Fruit fly (Drosophila melanogaster): ENCODE data around the gene CG33303.
A peak's percentile ranks its signal among the peaks of the same experiment; 100 is the strongest.

The CG33303 gene

dm6 chr2L:10331066-10331847 is 44.3 kb downstream of the CG33303 start, which contains the start of the genes Schip1 and Cox10 (continued):
- TF ChIP-seq CG15269 (tag; optimal IDR thresholded peaks at IDR 0.05) (no peak), da (GFP tag; optimal IDR thresholded peaks at IDR 0.05) (no peak), CG4730 (GFP tag; IDR thresholded peaks at IDR 0.05) (no peak), CG14965 (GFP tag; optimal IDR thresholded peaks at IDR 0.05; ENCODE audit: borderline replicate concordance) (no peak), ewg (GFP tag; optimal IDR thresholded peaks at IDR 0.05) (peak; percentile 87), lola (GFP tag; optimal IDR thresholded peaks at IDR 0.05) (peak in 1 of 3 experiments; percentile 22), CG9817 (tag; optimal IDR thresholded peaks at IDR 0.05) (no peak), Usf (GFP tag; optimal IDR thresholded peaks at IDR 0.05) (no peak), CG8944 (GFP tag; optimal IDR thresholded peaks at IDR 0.05) (no peak), CG14441 (GFP tag; IDR thresholded peaks at IDR 0.05) (no peak), Hey (tag; optimal IDR thresholded peaks at IDR 0.05) (no peak), CG15479 (GFP tag; optimal IDR thresholded peaks at IDR 0.05) (no peak), CG17568 (GFP tag; optimal IDR thresholded peaks at IDR 0.05) (no peak), her (GFP tag; optimal IDR thresholded peaks at IDR 0.05) (no peak), CG8924 (tag; optimal IDR thresholded peaks at IDR 0.05) (peak; percentile 70), zen (tag; optimal IDR thresholded peaks at IDR 0.05) (no peak), oc (tag; optimal IDR thresholded peaks at IDR 0.05) (no peak), hkb (optimal IDR thresholded peaks at IDR 0.05) (no peak), hkb (GFP tag; IDR thresholded peaks at IDR 0.05) (no peak), pho (GFP tag; optimal IDR thresholded peaks at IDR 0.05) (no peak), GATAe (GFP tag; conservative IDR thresholded peaks at IDR 0.05) (no peak), stwl (tag; optimal IDR thresholded peaks at IDR 0.05) (peak; percentile 21), aop (GFP tag; IDR thresholded peaks at IDR 0.05) (no peak), zfh1 (GFP tag; IDR thresholded peaks at IDR 0.05) (no peak), Gug (GFP tag; IDR thresholded peaks at IDR 0.05) (no peak), z (GFP tag; IDR thresholded peaks at IDR 0.05) (no peak), row (GFP tag; IDR thresholded peaks at IDR 0.05) (peak; percentile 62), CG9876 (GFP tag; optimal IDR thresholded peaks at IDR 0.05) (no peak), Oli (tag; optimal IDR thresholded peaks at IDR 0.05) (no peak), CG8089 (GFP tag; optimal IDR thresholded peaks at IDR 0.05) (no peak), CG7839 (tag; optimal IDR thresholded peaks at IDR 0.05) (no peak), CG17612 (GFP tag; IDR thresholded peaks at IDR 0.05) (no peak), emc (GFP tag; optimal IDR thresholded peaks at IDR 0.05) (no peak), Sry-δ (GFP tag; optimal IDR thresholded peaks at IDR 0.05) (no peak), tna (GFP tag; IDR thresholded peaks at IDR 0.05; ENCODE audit: partially characterized antibody) (no peak), Jarid2 (GFP tag; optimal IDR thresholded peaks at IDR 0.05) (no peak), unc-4 (GFP tag; IDR thresholded peaks at IDR 0.05; ENCODE audit: partially characterized antibody) (no peak), CG18011 (GFP tag; optimal IDR thresholded peaks at IDR 0.05) (no peak), dysf (GFP tag; IDR thresholded peaks at IDR 0.05) (no peak), CG4707 (GFP tag; optimal IDR thresholded peaks at IDR 0.05) (no peak), Neu2 (GFP tag; optimal IDR thresholded peaks at IDR 0.05; ENCODE audit: borderline replicate concordance) (no peak), Asciz (GFP tag; optimal IDR thresholded peaks at IDR 0.05) (no peak), CG11695 (GFP tag; IDR thresholded peaks at IDR 0.05) (no peak), CG15011 (GFP tag; optimal IDR thresholded peaks at IDR 0.05) (no peak), so (GFP tag; IDR thresholded peaks at IDR 0.05) (no peak), CG14014 (GFP tag; IDR thresholded peaks at IDR 0.05) (no peak), luna (GFP tag; optimal IDR thresholded peaks at IDR 0.05) (no peak), tin (GFP tag; optimal IDR thresholded peaks at IDR 0.05) (no peak), CG12236 (GFP tag; optimal IDR thresholded peaks at IDR 0.05) (no peak), H2.0 (GFP tag; IDR thresholded peaks at IDR 0.05) (no peak)

Measured in whole organism, embryonic.